Fruit fly (Drosophila melanogaster) whole organism, prepupa: Measurements from ENCODE around the gene JMJD7.

ENCODE experiments used
- Blimp-1 ChIP-seq: fragments of 200-800 bp; sonication (Bioruptor generic); optimal IDR thresholded peaks from 3 replicates; lab custom pipeline; 2017; ENCODE audit warnings: missing biosample characterization, missing genetic modification characterization, mild to moderate bottlenecking, moderate library complexity, missing genetic modification reagents
- CG10631 ChIP-seq: fragments of 200-800 bp; sonication (Bioruptor generic); optimal IDR thresholded peaks from 2 replicates; lab custom pipeline; 2016; ENCODE audit warnings: missing biosample characterization, missing genetic modification characterization
- CG10669 ChIP-seq: fragments of 200-800 bp; sonication (Bioruptor generic); optimal IDR thresholded peaks from 3 replicates; lab custom pipeline; 2018; ENCODE audit warnings: missing biosample characterization, mild to moderate bottlenecking, missing genetic modification characterization, moderate library complexity
- CG11294 ChIP-seq: fragments of 200-800 bp; sonication (Bioruptor generic); IDR thresholded peaks from 2 replicates; pipeline ENCODE4 v1.3.6; 2022; ENCODE audit warnings: missing biosample characterization, missing genetic modification characterization
- CG11762 ChIP-seq: fragments of 200-800 bp; sonication (Bioruptor generic); optimal IDR thresholded peaks from 3 replicates; lab custom pipeline; 2016; ENCODE audit warnings: missing biosample characterization, missing genetic modification characterization; ENCODE audit not compliant: insufficient read depth
- CG1621 ChIP-seq: fragments of 200-800 bp; sonication (Bioruptor generic); optimal IDR thresholded peaks from 3 replicates; lab custom pipeline; 2018; ENCODE audit warnings: missing biosample characterization, mild to moderate bottlenecking, missing genetic modification characterization
- CG31627 ChIP-seq: fragments of 200-800 bp; sonication (Bioruptor generic); optimal IDR thresholded peaks from 3 replicates; lab custom pipeline; 2016; ENCODE audit warnings: missing biosample characterization, missing genetic modification characterization
- CG32006 ChIP-seq: fragments of 200-800 bp; sonication (Bioruptor generic); optimal IDR thresholded peaks from 3 replicates; lab custom pipeline; 2017; ENCODE audit warnings: missing biosample characterization, mild to moderate bottlenecking, missing genetic modification characterization
- CG34406 ChIP-seq: fragments of 200-800 bp; sonication (Bioruptor generic); optimal IDR thresholded peaks from 3 replicates; lab custom pipeline; 2016; ENCODE audit warnings: missing biosample characterization, missing genetic modification characterization
- CG4318 ChIP-seq: fragments of 200-800 bp; sonication (Bioruptor generic); optimal IDR thresholded peaks from 3 replicates; lab custom pipeline; 2017; ENCODE audit warnings: missing biosample characterization, mild to moderate bottlenecking, missing genetic modification characterization
- CG6276 ChIP-seq: fragments of 200-800 bp; sonication (Bioruptor generic); optimal IDR thresholded peaks from 2 replicates; lab custom pipeline; 2017; ENCODE audit warnings: missing biosample characterization, mild to moderate bottlenecking, missing genetic modification characterization
- CG6792 ChIP-seq: fragments of 200-800 bp; sonication (Bioruptor generic); optimal IDR thresholded peaks from 3 replicates; lab custom pipeline; 2016; ENCODE audit warnings: missing biosample characterization, missing genetic modification characterization
- CG6808 ChIP-seq: fragments of 200-800 bp; sonication (Bioruptor generic); optimal IDR thresholded peaks from 3 replicates; lab custom pipeline; 2017; ENCODE audit warnings: missing biosample characterization, missing genetic modification characterization, mild to moderate bottlenecking, moderate library complexity, missing genetic modification reagents
- CG8119 ChIP-seq: fragments of 200-800 bp; sonication (Bioruptor generic); IDR thresholded peaks from 3 replicates; pipeline ENCODE4 v1.3.6; 2022; ENCODE audit warnings: missing biosample characterization, missing genetic modification characterization
- CG8632 ChIP-seq: fragments of 200-800 bp; sonication (Bioruptor generic); optimal IDR thresholded peaks from 3 replicates; lab custom pipeline; 2016; ENCODE audit warnings: missing biosample characterization, missing genetic modification characterization
- CG9139 ChIP-seq: fragments of 200-800 bp; sonication (Bioruptor generic); optimal IDR thresholded peaks from 3 replicates; lab custom pipeline; 2017; ENCODE audit warnings: missing biosample characterization, mild to moderate bottlenecking, missing genetic modification characterization
- Eip75B ChIP-seq: fragments of 200-800 bp; sonication (Bioruptor generic); optimal IDR thresholded peaks from 3 replicates; lab custom pipeline; 2016; ENCODE audit warnings: missing biosample characterization, missing genetic modification characterization
- Eip78C ChIP-seq: fragments of 200-800 bp; sonication (Bioruptor generic); peaks from one replicate; lab custom pipeline; 2016; ENCODE audit warnings: missing biosample characterization, missing genetic modification characterization
- Ets96B ChIP-seq: fragments of 200-800 bp; optimal IDR thresholded peaks from 2 replicates; lab custom pipeline; 2019; ENCODE audit warnings: missing biosample characterization, mild to moderate bottlenecking, missing genetic modification characterization, moderate library complexity
- Hr38 ChIP-seq: sonication (Bioruptor generic); optimal IDR thresholded peaks from 2 replicates; lab custom pipeline; 2016; ENCODE audit warnings: missing biosample characterization, missing genetic modification characterization
- Hr39 ChIP-seq: fragments of 200-800 bp; sonication (Bioruptor generic); optimal IDR thresholded peaks from 2 replicates; lab custom pipeline; 2016; ENCODE audit warnings: missing biosample characterization, missing genetic modification characterization
- Hr4 ChIP-seq: fragments of 200-800 bp; sonication (Bioruptor generic); optimal IDR thresholded peaks from 3 replicates; lab custom pipeline; 2016; ENCODE audit warnings: missing biosample characterization, missing genetic modification characterization
- Met ChIP-seq: fragments of 200-800 bp; sonication (Bioruptor generic); optimal IDR thresholded peaks from 3 replicates; lab custom pipeline; 2016; ENCODE audit warnings: missing biosample characterization, missing genetic modification characterization
- OdsH ChIP-seq: fragments of 200-800 bp; sonication (Bioruptor generic); optimal IDR thresholded peaks from 3 replicates; lab custom pipeline; 2016; ENCODE audit warnings: missing biosample characterization, missing genetic modification characterization
- Sox15 ChIP-seq: fragments of 200-800 bp; sonication (Bioruptor generic); optimal IDR thresholded peaks from 3 replicates; lab custom pipeline; 2016; ENCODE audit warnings: missing biosample characterization, missing genetic modification characterization
- achi ChIP-seq: fragments of 200-800 bp; sonication (Bioruptor generic); optimal IDR thresholded peaks from 3 replicates; lab custom pipeline; 2016; ENCODE audit warnings: missing biosample characterization, missing genetic modification characterization
- acj6 ChIP-seq: fragments of 200-800 bp; sonication (Bioruptor generic); optimal IDR thresholded peaks from 3 replicates; lab custom pipeline; 2016; ENCODE audit warnings: missing biosample characterization, missing genetic modification characterization
- cyc ChIP-seq: fragments of 200-800 bp; sonication (Bioruptor generic); optimal IDR thresholded peaks from 3 replicates; lab custom pipeline; 2016; ENCODE audit warnings: missing biosample characterization, missing genetic modification characterization
- dac ChIP-seq: fragments of 200-800 bp; sonication (Bioruptor generic); optimal IDR thresholded peaks from 2 replicates; lab custom pipeline; 2017; ENCODE audit warnings: missing biosample characterization, mild to moderate bottlenecking, missing genetic modification characterization
- dsx ChIP-seq: fragments of 200-800 bp; optimal IDR thresholded peaks from 3 replicates; lab custom pipeline; 2019; ENCODE audit warnings: missing biosample characterization, mild to moderate bottlenecking, missing genetic modification characterization, moderate library complexity; ENCODE audit not compliant: poor library complexity, severe bottlenecking
- esn ChIP-seq: fragments of 200-800 bp; sonication (Bioruptor generic); optimal IDR thresholded peaks from 2 replicates; lab custom pipeline; 2016; ENCODE audit warnings: missing biosample characterization, mild to moderate bottlenecking, missing genetic modification characterization, moderate library complexity
- fd59A ChIP-seq: fragments of 200-800 bp; sonication (Bioruptor generic); optimal IDR thresholded peaks from 2 replicates; lab custom pipeline; 2017; ENCODE audit warnings: missing biosample characterization, mild to moderate bottlenecking, missing genetic modification characterization, missing genetic modification reagents
- fkh ChIP-seq: fragments of 200-800 bp; sonication (Bioruptor generic); optimal IDR thresholded peaks from 3 replicates; lab custom pipeline; 2017; ENCODE audit warnings: missing biosample characterization, mild to moderate bottlenecking, missing genetic modification characterization, moderate library complexity
- lz ChIP-seq: fragments of 200-800 bp; sonication (Bioruptor generic); optimal IDR thresholded peaks from 3 replicates; lab custom pipeline; 2016; ENCODE audit warnings: missing biosample characterization, missing genetic modification characterization
- net ChIP-seq: fragments of 200-800 bp; sonication (Bioruptor generic); optimal IDR thresholded peaks from 3 replicates; lab custom pipeline; 2016; ENCODE audit warnings: missing biosample characterization, missing genetic modification characterization
- svp ChIP-seq: fragments of 200-800 bp; sonication (Bioruptor generic); peaks from one replicate; lab custom pipeline; 2016; ENCODE audit warnings: missing biosample characterization, missing genetic modification characterization
- topi ChIP-seq: fragments of 200-800 bp; sonication (Bioruptor generic); optimal IDR thresholded peaks from 3 replicates; lab custom pipeline; 2016; ENCODE audit warnings: missing biosample characterization, missing genetic modification characterization

Gene JMJD7

DNA sequence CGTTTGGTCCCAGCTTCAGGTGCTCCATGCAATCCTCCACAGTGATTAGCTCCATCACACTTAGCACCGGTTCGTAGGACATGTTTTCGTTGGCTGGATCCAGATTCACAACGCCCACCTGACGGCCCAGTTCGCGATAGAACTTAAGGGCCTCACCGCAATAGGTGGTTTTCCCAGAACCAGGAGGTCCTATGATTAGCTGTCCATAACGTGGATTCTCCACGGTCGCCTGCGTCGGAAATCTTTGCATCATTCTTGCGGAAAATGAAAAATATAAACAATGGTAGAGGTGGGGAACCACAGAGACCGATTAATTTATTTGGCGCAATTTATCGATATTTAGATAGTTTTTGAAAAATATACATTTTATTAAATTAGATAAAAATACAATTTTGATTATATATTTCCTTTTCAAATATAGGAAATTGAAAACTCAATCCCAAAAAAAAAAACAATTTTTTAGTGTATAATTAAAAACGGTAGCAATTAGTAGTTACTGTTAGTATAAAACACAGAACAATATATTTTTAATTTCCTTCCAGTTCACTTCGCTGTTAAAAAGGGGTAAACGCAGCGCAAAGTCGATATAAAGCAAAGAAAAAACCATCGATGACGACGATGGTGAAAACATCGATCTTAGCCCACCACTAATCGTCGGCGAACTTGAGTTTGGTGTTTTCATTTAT lies 37.7 kb downstream of the JMJD7 start, which contains the start of the genes CG10222 and flr (continued):
- peak; percentile 24 for TF ChIP-seq CG34406 (GFP tag; lab: Kevin White, UChicago)
- no peak for TF ChIP-seq OdsH (GFP tag; lab: Kevin White, UChicago)
- TF ChIP-seq svp (GFP tag; lab: Kevin White, UChicago): peak; percentile 41
- no peak for TF ChIP-seq Blimp-1
- no peak for TF ChIP-seq CG1621 (tag; lab: Kevin White, UChicago)
- TF ChIP-seq Sox15 (GFP tag; lab: Kevin White, UChicago): no peak
- TF ChIP-seq topi (GFP tag; lab: Kevin White, UChicago): no peak
- no peak for TF ChIP-seq CG11294 (GFP tag; lab: Robert Waterston, UW)
- no peak for TF ChIP-seq CG8632
- no peak for TF ChIP-seq dac (GFP tag; lab: Kevin White, UChicago)
- no peak for TF ChIP-seq dsx (GFP tag; lab: Kevin White, UChicago)
- TF ChIP-seq acj6 (GFP tag; lab: Kevin White, UChicago): no peak
- no peak for TF ChIP-seq achi (GFP tag; lab: Kevin White, UChicago)
- TF ChIP-seq CG9139: no peak
- TF ChIP-seq lz (GFP tag; lab: Kevin White, UChicago): peak; percentile 22
- TF ChIP-seq Ets96B (tag; lab: Kevin White, UChicago): no peak
- TF ChIP-seq cyc (GFP tag; lab: Kevin White, UChicago): peak; percentile 29
- no peak for TF ChIP-seq CG4318
- no peak for TF ChIP-seq CG10669 (GFP tag; lab: Kevin White, UChicago)
- no peak for TF ChIP-seq Hr4 (GFP tag; lab: Kevin White, UChicago)
- no peak for TF ChIP-seq CG6792 (GFP tag; lab: Kevin White, UChicago)
- TF ChIP-seq CG6808 (GFP tag; lab: Kevin White, UChicago): no peak
- TF ChIP-seq CG32006: no peak
- no peak for TF ChIP-seq Eip75B
- no peak for TF ChIP-seq net (GFP tag; lab: Kevin White, UChicago)

DNA sequence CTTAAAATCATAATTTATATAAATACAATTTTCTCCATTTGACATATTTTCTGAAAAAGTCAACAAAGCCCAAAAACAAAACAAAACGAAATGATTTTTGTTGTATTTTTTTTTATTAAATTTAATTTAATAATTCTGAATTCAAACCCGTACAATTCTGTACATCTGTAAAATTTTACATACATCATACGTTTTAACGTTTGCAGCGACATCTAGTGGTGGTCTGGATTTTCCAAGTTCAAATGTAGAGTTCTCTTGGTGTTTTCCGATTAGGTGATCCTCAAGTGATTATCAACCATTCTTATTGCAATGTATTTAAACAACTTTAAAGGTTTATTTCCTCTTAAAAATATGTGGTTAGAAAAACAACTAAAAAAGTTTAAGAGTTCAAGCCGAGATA lies 39.1 kb downstream of the JMJD7 start:
- TF ChIP-seq CG8119 (GFP tag; lab: Robert Waterston, UW) (no peak), Met (GFP tag; lab: Kevin White, UChicago) (peak; percentile 5), fd59A (no peak), CG10631 (GFP tag; lab: Kevin White, UChicago) (peak; percentile 15), CG4318 (no peak), esn (GFP tag; lab: Kevin White, UChicago) (peak; percentile 51), CG11762 (no peak), acj6 (GFP tag; lab: Kevin White, UChicago) (no peak), Hr38 (GFP tag; lab: Kevin White, UChicago) (no peak), Hr4 (GFP tag; lab: Kevin White, UChicago) (no peak), net (GFP tag; lab: Kevin White, UChicago) (no peak), Ets96B (tag; lab: Kevin White, UChicago) (no peak), Hr39 (GFP tag; lab: Kevin White, UChicago) (peak; percentile 38), cyc (GFP tag; lab: Kevin White, UChicago) (peak; percentile 37), CG34406 (GFP tag; lab: Kevin White, UChicago) (no peak), CG10669 (GFP tag; lab: Kevin White, UChicago) (no peak), Eip75B (no peak), CG31627 (GFP tag; lab: Kevin White, UChicago) (peak; percentile 53), CG6808 (GFP tag; lab: Kevin White, UChicago) (no peak), achi (GFP tag; lab: Kevin White, UChicago) (no peak), CG6276 (no peak), CG8632 (no peak), lz (GFP tag; lab: Kevin White, UChicago) (peak; percentile 26), Eip78C (GFP tag; lab: Kevin White, UChicago) (peak; percentile 17), fkh (GFP tag; lab: Kevin White, UChicago) (no peak), CG1621 (tag; lab: Kevin White, UChicago) (peak; percentile 100), topi (GFP tag; lab: Kevin White, UChicago) (no peak)
